Worm (Caenorhabditis elegans) whole organism, L4/young adult: ENCODE data around the gene ZK105.14.

Experiments
- W03F9.2 ChIP-seq: fragments of 150-350 bp; optimal IDR thresholded peaks from 2 replicates; lab custom pipeline; 2014; ENCODE audit warnings: missing biosample characterization, missing genetic modification characterization
- dao-5 ChIP-seq: sonication (generic microtip); optimal IDR thresholded peaks from 2 replicates; lab custom pipeline; 2016; ENCODE audit warnings: missing genotype, missing genetic modification characterization, moderate library complexity, missing compliant biosample characterization
- him-1 ChIP-seq: sonication (generic microtip); optimal IDR thresholded peaks from 2 replicates; lab custom pipeline; 2016; ENCODE audit warnings: missing genotype, missing genetic modification reagents, missing genetic modification characterization, missing compliant biosample characterization

- TF ChIP-seq him-1 (tag; lab: Kevin White, UChicago): no peak
- TF ChIP-seq W03F9.2 (tag; lab: Kevin White, UChicago): no peak
- no peak for TF ChIP-seq dao-5 (tag; lab: Kevin White, UChicago)
Observed at ce11 chrV:7741918-7742317, 20.1 kb upstream of the ZK105.14 start.
